Worm (Caenorhabditis elegans) whole organism, L4 larva: Measurements from ENCODE around the gene F25B5.5.

Experiments used
- D1046.2 ChIP-seq: fragments of 200-800 bp; sonication (Bioruptor generic); IDR thresholded peaks from 2 replicates; pipeline ENCODE4 v1.3.6; 2022; ENCODE audit warnings: missing genetic modification characterization, missing compliant biosample characterization
- F26F4.8 ChIP-seq: fragments of 200-800 bp; sonication (Bioruptor generic); conservative IDR thresholded peaks from 2 replicates; pipeline ENCODE4 v1.3.6; 2022; ENCODE audit warnings: missing genetic modification characterization, missing compliant biosample characterization
- F37D6.2 ChIP-seq: sonication (generic microtip); optimal IDR thresholded peaks from 2 replicates; lab custom pipeline; 2016; ENCODE audit warnings: mild to moderate bottlenecking, missing genetic modification characterization, missing compliant biosample characterization
- F44E2.7 ChIP-seq: fragments of 200-800 bp; sonication (Bioruptor generic); IDR thresholded peaks from 2 replicates; pipeline ENCODE4 v2.1.2; 2022; ENCODE audit warnings: missing genetic modification characterization, missing compliant biosample characterization
- T20F7.1 ChIP-seq: fragments of 200-800 bp; sonication (Bioruptor generic); optimal IDR thresholded peaks from 2 replicates; lab custom pipeline; 2018; ENCODE audit warnings: mild to moderate bottlenecking, missing genetic modification characterization, missing compliant biosample characterization
- T26A8.4 ChIP-seq: fragments of 200-800 bp; sonication (Bioruptor generic); IDR thresholded peaks from 2 replicates; pipeline ENCODE4 v1.3.6; 2022; ENCODE audit warnings: missing genetic modification characterization, missing compliant biosample characterization
- Y48G9A.11 ChIP-seq: fragments of 200-800 bp; sonication (Bioruptor generic); IDR thresholded peaks from 2 replicates; pipeline ENCODE4 v1.3.6; 2022; ENCODE audit warnings: missing genetic modification reagents, missing genetic modification characterization, missing compliant biosample characterization
- Y75B8A.6 ChIP-seq: fragments of 200-800 bp; sonication (Bioruptor generic); IDR thresholded peaks from 2 replicates; pipeline ENCODE4 v1.3.6; 2022; ENCODE audit warnings: missing genetic modification reagents, missing genetic modification characterization, missing compliant biosample characterization
- ZK546.5 ChIP-seq, 2 experiments: sonication (generic microtip); optimal IDR thresholded peaks; 2 replicates each; lab custom pipeline; 2017; ENCODE audit warnings: missing biosample characterization in 2 of 2, missing genetic modification characterization in 2 of 2
- aha-1 ChIP-seq: fragments of 150-350 bp; peaks from one replicate; lab custom pipeline; 2014; ENCODE audit warnings: missing biosample characterization, missing genetic modification characterization
- arid-1 ChIP-seq: fragments of 200-800 bp; sonication (Bioruptor generic); conservative IDR thresholded peaks from 2 replicates; pipeline ENCODE4 v1.3.6; 2022; ENCODE audit warnings: missing genetic modification reagents, missing genetic modification characterization, missing compliant biosample characterization
- ceh-20 ChIP-seq: fragments of 200-800 bp; sonication (Bioruptor generic); IDR thresholded peaks from 2 replicates; pipeline ENCODE4 v1.3.6; 2022; ENCODE audit warnings: missing genetic modification reagents, missing genetic modification characterization, missing compliant biosample characterization
- ceh-32 ChIP-seq: sonication (generic microtip); optimal IDR thresholded peaks from 2 replicates; lab custom pipeline; 2016; ENCODE audit warnings: mild to moderate bottlenecking, missing genetic modification characterization, missing compliant biosample characterization; ENCODE audit not compliant: poor library complexity
- ceh-44 ChIP-seq: fragments of 200-800 bp; sonication (Bioruptor generic); IDR thresholded peaks from 2 replicates; pipeline ENCODE4 v1.3.6; 2022; ENCODE audit warnings: missing genetic modification reagents, missing genetic modification characterization, missing compliant biosample characterization
- ceh-82 ChIP-seq: sonication (generic microtip); optimal IDR thresholded peaks from 2 replicates; lab custom pipeline; 2017; ENCODE audit warnings: missing biosample characterization, missing genetic modification characterization
- ces-1 ChIP-seq: fragments of 150-350 bp; sonication (generic microtip); optimal IDR thresholded peaks from 4 replicates; lab custom pipeline; 2014; ENCODE audit warnings: missing biosample characterization, missing genetic modification reagents, missing genetic modification characterization
- ctbp-1 ChIP-seq: fragments of 200-800 bp; sonication (Bioruptor generic); IDR thresholded peaks from 2 replicates; pipeline ENCODE4 v1.3.6; 2022; ENCODE audit warnings: missing genetic modification reagents, missing genetic modification characterization, missing compliant biosample characterization
- daf-12 ChIP-seq: fragments of 150-350 bp; optimal IDR thresholded peaks from 2 replicates; lab custom pipeline; 2014; ENCODE audit warnings: missing biosample characterization, missing genetic modification reagents, missing genetic modification characterization
- daf-16 ChIP-seq, 3 experiments: sonication (generic microtip); optimal IDR thresholded peaks; 2 replicates each; lab custom pipeline; 2016 to 2017; ENCODE audit warnings: missing genetic modification characterization in 3 of 3, missing genetic modification reagents in 3 of 3, mild to moderate bottlenecking in 2 of 3, missing compliant biosample characterization in 2 of 3, missing biosample characterization in 1 of 3, moderate library complexity in 1 of 3
- dmd-6 ChIP-seq: fragments of 200-800 bp; sonication (Bioruptor generic); IDR thresholded peaks from 2 replicates; pipeline ENCODE4 v1.3.6; 2022; ENCODE audit warnings: missing genetic modification reagents, missing genetic modification characterization, missing compliant biosample characterization
- dmd-8 ChIP-seq: fragments of 200-800 bp; sonication (Bioruptor generic); IDR thresholded peaks from 2 replicates; pipeline ENCODE4 v1.3.6; 2022; ENCODE audit warnings: missing genetic modification characterization, missing compliant biosample characterization
- dmd-9 ChIP-seq: fragments of 200-800 bp; sonication (Bioruptor generic); IDR thresholded peaks from 2 replicates; pipeline ENCODE4 v1.3.6; 2022; ENCODE audit warnings: missing genetic modification reagents, missing genetic modification characterization, missing compliant biosample characterization
- dve-1 ChIP-seq: sonication (generic microtip); optimal IDR thresholded peaks from 2 replicates; lab custom pipeline; 2017; ENCODE audit warnings: antibody characterized with exemption, mild to moderate bottlenecking, missing genetic modification characterization, missing compliant biosample characterization; ENCODE audit not compliant: insufficient read depth
- hlh-11 ChIP-seq: fragments of 200-800 bp; sonication (Bioruptor generic); optimal IDR thresholded peaks from 2 replicates; lab custom pipeline; 2018; ENCODE audit warnings: mild to moderate bottlenecking, missing genetic modification characterization, missing compliant biosample characterization
- lsy-2 ChIP-seq, 2 experiments: fragments of 150-350 bp in 1 of 2; sonication (generic microtip) in 1 of 2; optimal IDR thresholded peaks; 2 replicates each; lab custom pipeline; 2014 to 2017; ENCODE audit warnings: missing biosample characterization in 2 of 2, missing genetic modification characterization in 2 of 2
- mdl-1 ChIP-seq, 2 experiments: fragments of 150-350 bp in 1 of 2; sonication (generic microtip) in 1 of 2; optimal IDR thresholded peaks; 2 replicates each; lab custom pipeline; 2014 to 2017; ENCODE audit warnings: missing biosample characterization in 2 of 2, missing genetic modification characterization in 2 of 2
- mdt-29 ChIP-seq: fragments of 200-800 bp; sonication (Bioruptor generic); IDR thresholded peaks from 2 replicates; pipeline ENCODE4 v1.3.6; 2022; ENCODE audit warnings: missing genetic modification reagents, missing genetic modification characterization, missing compliant biosample characterization
- mes-2 ChIP-seq: sonication (generic microtip); optimal IDR thresholded peaks from 2 replicates; lab custom pipeline; 2016; ENCODE audit warnings: missing genotype, mild to moderate bottlenecking, missing genetic modification characterization, missing compliant biosample characterization; ENCODE audit not compliant: poor library complexity, severe bottlenecking
- nhr-102 ChIP-seq: sonication (generic microtip); optimal IDR thresholded peaks from 2 replicates; lab custom pipeline; 2016; ENCODE audit warnings: mild to moderate bottlenecking, missing genetic modification characterization, moderate library complexity, missing compliant biosample characterization
- nhr-11 ChIP-seq: fragments of 150-350 bp; optimal IDR thresholded peaks from 2 replicates; lab custom pipeline; 2014; ENCODE audit warnings: missing biosample characterization, missing genetic modification characterization
- nhr-111 ChIP-seq: fragments of 200-800 bp; sonication (Bioruptor generic); optimal IDR thresholded peaks from 2 replicates; lab custom pipeline; 2018; ENCODE audit warnings: mild to moderate bottlenecking, missing genetic modification characterization, missing compliant biosample characterization
- nhr-237 ChIP-seq: sonication (generic microtip); optimal IDR thresholded peaks from 2 replicates; lab custom pipeline; 2017; ENCODE audit warnings: missing biosample characterization, missing genetic modification characterization
- nhr-28 ChIP-seq: fragments of 150-350 bp; optimal IDR thresholded peaks from 2 replicates; lab custom pipeline; 2014; ENCODE audit warnings: missing biosample characterization, missing genetic modification characterization
- nhr-42 ChIP-seq: fragments of 200-800 bp; sonication (Bioruptor generic); IDR thresholded peaks from 2 replicates; pipeline ENCODE4 v1.3.6; 2022; ENCODE audit warnings: missing genetic modification characterization, missing compliant biosample characterization
- nhr-76 ChIP-seq: fragments of 150-350 bp; optimal IDR thresholded peaks from 2 replicates; lab custom pipeline; 2014; ENCODE audit warnings: missing biosample characterization, missing genetic modification characterization
- pqm-1 ChIP-seq: sonication (generic microtip); optimal IDR thresholded peaks from 2 replicates; lab custom pipeline; 2017; ENCODE audit warnings: missing biosample characterization, missing genetic modification characterization
- sdz-12 ChIP-seq: fragments of 200-800 bp; sonication (Bioruptor generic); optimal IDR thresholded peaks from 2 replicates; lab custom pipeline; 2018; ENCODE audit warnings: mild to moderate bottlenecking, missing genetic modification characterization, missing compliant biosample characterization
- set-16 ChIP-seq: fragments of 200-800 bp; sonication (Bioruptor generic); IDR thresholded peaks from 2 replicates; pipeline ENCODE4 v1.3.6; 2022; ENCODE audit warnings: missing genetic modification reagents, missing genetic modification characterization, missing compliant biosample characterization
- skn-1 ChIP-seq: fragments of 150-350 bp; optimal IDR thresholded peaks from 2 replicates; lab custom pipeline; 2014; ENCODE audit warnings: missing biosample characterization, missing genetic modification characterization
- spr-1 ChIP-seq: sonication (generic microtip); optimal IDR thresholded peaks from 2 replicates; lab custom pipeline; 2016; ENCODE audit warnings: mild to moderate bottlenecking, missing genetic modification characterization, missing compliant biosample characterization
- unc-39 ChIP-seq: sonication (generic microtip); optimal IDR thresholded peaks from 2 replicates; lab custom pipeline; 2017; ENCODE audit warnings: missing biosample characterization, missing genetic modification characterization
- unc-62 ChIP-seq, 3 experiments: fragments of 150-350 bp in 1 of 3; sonication (generic microtip); optimal IDR thresholded peaks in 2 of 3; peaks in 1 of 3; 1 replicate in 1 of 3; 2 replicates in 2 of 3; lab custom pipeline; 2014 to 2017; ENCODE audit warnings: missing biosample characterization in 3 of 3, missing genetic modification characterization in 3 of 3, missing genetic modification reagents in 3 of 3, missing genotype in 1 of 3
- vab-7 ChIP-seq: fragments of 200-800 bp; sonication (Bioruptor generic); IDR thresholded peaks from 2 replicates; pipeline ENCODE4 v1.3.6; 2022; ENCODE audit warnings: missing genetic modification reagents, missing genetic modification characterization, missing compliant biosample characterization
- zfp-2 ChIP-seq: sonication (generic microtip); optimal IDR thresholded peaks from 2 replicates; lab custom pipeline; 2016; ENCODE audit warnings: mild to moderate bottlenecking, missing genetic modification characterization, missing compliant biosample characterization
- zip-11 ChIP-seq: fragments of 200-800 bp; sonication (Bioruptor generic); IDR thresholded peaks from 2 replicates; pipeline ENCODE4 v1.3.6; 2022; ENCODE audit warnings: missing genetic modification characterization, missing compliant biosample characterization
- ztf-11 ChIP-seq: fragments of 150-350 bp; optimal IDR thresholded peaks from 2 replicates; lab custom pipeline; 2014; ENCODE audit warnings: missing biosample characterization, missing genetic modification characterization

F25B5.5 gene

DNA sequence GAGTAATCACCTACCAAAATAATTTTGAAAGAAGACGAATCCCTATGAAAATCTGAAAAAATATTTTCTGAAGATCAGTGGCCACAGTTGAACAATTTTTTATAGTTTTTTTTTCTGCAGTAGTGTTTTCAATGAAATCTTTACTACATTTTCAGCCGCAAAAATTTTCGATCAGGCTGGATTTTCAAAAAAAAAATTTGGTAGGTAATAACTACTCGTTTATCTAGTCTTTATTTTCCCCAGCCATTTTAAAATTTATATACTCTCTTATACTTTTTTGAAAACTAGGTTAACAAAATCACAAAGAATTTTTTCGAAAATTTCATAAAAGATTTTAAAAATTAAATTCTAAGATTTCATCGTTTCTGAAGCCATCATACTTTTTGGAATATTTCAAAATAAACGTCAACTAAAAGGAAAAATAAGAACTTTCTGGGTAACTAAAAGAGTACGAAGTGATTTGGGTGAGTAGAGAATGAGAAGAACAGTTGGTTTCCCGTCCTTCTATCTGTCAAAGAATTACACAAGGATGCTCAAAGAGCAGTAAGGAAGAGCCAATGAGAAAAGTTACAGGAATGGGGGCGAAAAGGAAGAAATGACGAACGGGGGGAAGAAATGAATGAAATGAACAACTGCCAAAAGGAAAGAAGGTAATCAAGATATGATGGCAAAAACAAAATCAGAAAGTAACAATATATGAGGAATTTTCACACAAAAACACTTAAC lies 29.2 kb upstream of the F25B5.5 start, which contains the start of gene mlp-1:
Gene mlp-1 (minus strand): TSS at position 51 of the 726 bp plus-strand sequence.
- no peak for TF ChIP-seq Y75B8A.6 (GFP tag; lab: Robert Waterston, UW)
- no peak for TF ChIP-seq F26F4.8 (GFP tag; lab: Robert Waterston, UW)
- no peak for TF ChIP-seq ctbp-1 (GFP tag; lab: Robert Waterston, UW)
- no peak for TF ChIP-seq mdt-29 (GFP tag; lab: Robert Waterston, UW)
- no peak for TF ChIP-seq arid-1 (GFP tag; lab: Robert Waterston, UW)
- no peak for TF ChIP-seq unc-39
- no peak for TF ChIP-seq F37D6.2 (tag; lab: Kevin White, UChicago)
- no peak for TF ChIP-seq Y48G9A.11
- no peak for TF ChIP-seq nhr-237 (tag; lab: Kevin White, UChicago)
- no peak for TF ChIP-seq lsy-2 (tag; optimal IDR thresholded peaks at IDR 0.05; lab: Kevin White, UChicago)
- no peak for TF ChIP-seq dmd-9
- no peak for TF ChIP-seq nhr-42 (GFP tag; lab: Robert Waterston, UW)
- TF ChIP-seq mdl-1 (tag; optimal IDR thresholded peaks at IDR 0.05; lab: Kevin White, UChicago) = no peak
- TF ChIP-seq nhr-111 (GFP tag; lab: Kevin White, UChicago) = no peak
- no peak for TF ChIP-seq set-16 (GFP tag; lab: Robert Waterston, UW)
- no peak for TF ChIP-seq vab-7 (GFP tag; lab: Robert Waterston, UW)
- TF ChIP-seq ces-1 = no peak
- no peak for TF ChIP-seq zfp-2 (tag; lab: Kevin White, UChicago)
- no peak for TF ChIP-seq dve-1
- TF ChIP-seq aha-1 = no peak
- TF ChIP-seq, all 104 proteins: peak for 0

DNA sequence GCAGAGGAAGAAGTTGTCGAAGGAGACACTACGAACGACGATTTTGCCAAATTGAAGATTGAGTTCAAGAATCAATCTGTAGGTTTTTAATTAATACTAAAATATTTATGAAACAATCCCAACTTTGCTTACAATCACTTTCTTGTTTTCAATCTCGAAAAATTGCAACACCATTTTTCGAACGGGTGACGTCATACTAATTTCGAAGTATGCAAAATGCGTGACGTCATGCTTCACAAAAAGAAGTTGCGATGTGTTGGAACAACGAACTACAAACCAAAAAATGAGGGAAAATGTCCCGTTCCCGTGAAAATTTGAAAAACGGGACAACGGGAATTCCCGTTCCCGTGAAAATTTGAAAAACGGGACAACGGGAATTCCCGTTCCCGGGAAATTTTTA lies 21.7 kb upstream of the F25B5.5 start:
- no peak for TF ChIP-seq D1046.2
- TF ChIP-seq ceh-44 = no peak
- TF ChIP-seq ztf-11 = no peak
- TF ChIP-seq unc-39 = no peak
- no peak for TF ChIP-seq mdt-29 (GFP tag; lab: Robert Waterston, UW)
- no peak for TF ChIP-seq nhr-11 (tag; lab: Kevin White, UChicago)
- TF ChIP-seq daf-12 (tag; lab: Kevin White, UChicago) = no peak
- no peak for TF ChIP-seq dve-1
- TF ChIP-seq dmd-8 (GFP tag; lab: Robert Waterston, UW) = no peak
- TF ChIP-seq zip-11 (GFP tag; lab: Robert Waterston, UW) = no peak
- TF ChIP-seq nhr-102 (tag; lab: Kevin White, UChicago) = no peak
- no peak for TF ChIP-seq nhr-76 (tag; lab: Kevin White, UChicago)
- TF ChIP-seq spr-1 (tag; lab: Kevin White, UChicago) = no peak
- no peak for TF ChIP-seq ceh-32 (tag; lab: Kevin White, UChicago)
- no peak for TF ChIP-seq skn-1 (tag; lab: Kevin White, UChicago)

DNA sequence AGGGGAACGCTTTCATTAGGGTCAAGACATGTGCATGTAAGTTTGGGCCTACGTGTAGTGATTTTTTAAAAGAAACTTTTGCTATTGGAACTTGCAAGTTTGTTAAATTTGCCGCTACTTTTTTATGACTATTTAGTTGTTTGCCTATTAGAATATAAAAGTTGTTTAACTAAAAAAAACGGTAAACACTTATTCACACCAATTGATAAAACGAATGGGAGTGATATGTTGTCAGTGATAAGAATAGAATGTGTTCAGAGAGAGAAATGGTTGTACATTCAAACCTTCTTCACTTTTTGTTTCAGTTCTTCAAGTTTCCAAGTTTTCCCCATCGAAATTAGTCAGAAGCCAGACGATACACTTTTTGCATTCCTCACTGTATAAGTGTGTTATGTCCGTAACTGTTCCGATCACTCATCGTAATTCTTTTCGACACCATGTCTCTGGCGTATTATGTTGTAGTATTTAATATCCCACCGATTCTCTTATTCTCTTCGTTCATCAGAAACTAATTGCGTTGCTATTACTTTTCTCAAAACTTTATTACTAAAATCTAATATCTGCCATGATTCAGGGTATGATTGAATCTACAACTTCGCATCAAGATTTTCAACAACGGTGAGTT lies 20.0 kb upstream of the F25B5.5 start, which contains the start of gene dct-6:
Gene dct-6 (plus strand): TSS at position 575 of the 625 bp plus-strand sequence.
- TF ChIP-seq pqm-1 (peak; percentile 79), ztf-11 (no peak), nhr-28 (peak; percentile 61), mes-2 (tag; lab: Kevin White, UChicago) (no peak), Y48G9A.11 (no peak), T20F7.1 (GFP tag; lab: Kevin White, UChicago) (no peak), hlh-11 (tag; lab: Kevin White, UChicago) (peak; percentile 16), F44E2.7 (GFP tag; lab: Robert Waterston, UW) (no peak), zip-11 (GFP tag; lab: Robert Waterston, UW) (no peak), unc-62 (GFP tag; optimal IDR thresholded peaks at IDR 0.05 in 1 of 2; lab: Kevin White, UChicago) (peak in 1 of 2 experiments; percentile 51), unc-62 (tag; optimal IDR thresholded peaks at IDR 0.05; lab: Kevin White, UChicago) (no peak), daf-16 (GFP tag; optimal IDR thresholded peaks at IDR 0.05; lab: Kevin White, UChicago) (no peak), daf-16 (tag; optimal IDR thresholded peaks at IDR 0.05; lab: Kevin White, UChicago) (peak; percentile 96), ceh-82 (no peak), dmd-6 (GFP tag; lab: Robert Waterston, UW) (peak; percentile 23; the same call in 1 of the 2 replicates), ceh-20 (GFP tag; lab: Robert Waterston, UW) (no peak), T26A8.4 (no peak), ZK546.5 (tag; optimal IDR thresholded peaks at IDR 0.05; lab: Kevin White, UChicago) (no peak), sdz-12 (no peak), dve-1 (peak; percentile 4)
- TF ChIP-seq, all 104 proteins: peak for 7
